Fruit fly (Drosophila melanogaster): ENCODE results near the gene CG12523.

CG12523 gene

DNA sequence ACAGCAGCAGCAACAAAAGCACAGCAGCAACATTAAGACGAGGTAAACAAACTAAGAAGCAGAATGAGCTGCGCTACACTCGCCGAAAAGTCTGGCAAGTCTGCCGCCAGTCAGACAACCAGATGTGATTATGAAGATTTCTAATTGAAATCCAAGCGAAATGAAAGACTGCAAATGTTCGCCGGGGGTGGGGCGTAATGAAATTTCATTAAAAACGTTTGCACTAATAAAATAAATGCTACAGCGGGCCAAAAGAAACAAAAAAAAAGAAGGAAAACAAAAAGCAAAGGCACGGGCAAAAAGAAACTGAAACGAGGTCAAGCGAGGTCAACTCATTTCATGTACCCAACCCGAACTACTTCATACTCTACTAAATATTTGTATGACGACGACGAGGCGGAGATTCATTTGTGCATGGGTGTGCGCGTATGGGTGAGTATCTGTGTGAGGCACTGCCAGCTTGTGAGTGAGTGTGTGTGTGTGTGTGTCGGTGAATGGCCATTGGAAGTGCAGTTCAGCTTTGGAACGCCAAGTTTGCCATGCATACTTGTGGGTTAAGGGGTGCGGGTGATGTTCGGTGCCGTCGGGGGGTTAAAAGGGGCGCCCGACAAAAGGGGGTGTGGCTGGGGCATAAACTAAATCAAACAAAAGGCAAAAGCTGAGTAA is 34.4 kb upstream of the CG12523 start (continued):
- TF ChIP-seq Hr78 (GFP tag; optimal IDR thresholded peaks at IDR 0.05): peak in 1 of 2 experiments; percentile 95
- peak; percentile 71 for TF ChIP-seq ci (GFP tag; IDR thresholded peaks at IDR 0.05)
- no peak for TF ChIP-seq Sry-δ (GFP tag; optimal IDR thresholded peaks at IDR 0.05)
- TF ChIP-seq Hr39 (optimal IDR thresholded peaks at IDR 0.05): no peak
- peak; percentile 9 for TF ChIP-seq CG3065 (GFP tag; optimal IDR thresholded peaks at IDR 0.05)
- TF ChIP-seq Doc3 (GFP tag; IDR thresholded peaks at IDR 0.05; ENCODE audit: partially characterized antibody): no peak
- peak; percentile 17; the same call in 1 of the 2 replicates for TF ChIP-seq vvl (GFP tag; IDR thresholded peaks at IDR 0.05)
- no peak for TF ChIP-seq CG6765 (GFP tag; optimal IDR thresholded peaks at IDR 0.05)
- TF ChIP-seq Dad (GFP tag; optimal IDR thresholded peaks at IDR 0.05): no peak
- TF ChIP-seq CG18764 (GFP tag; optimal IDR thresholded peaks at IDR 0.05): no peak
- TF ChIP-seq CG3726 (GFP tag; IDR thresholded peaks at IDR 0.05): no peak; the same call in 2 of the 3 replicates
- no peak for TF ChIP-seq tll (GFP tag; optimal IDR thresholded peaks at IDR 0.05)
- TF ChIP-seq CG15479 (GFP tag; optimal IDR thresholded peaks at IDR 0.05): no peak
- TF ChIP-seq ken (GFP tag; IDR thresholded peaks at IDR 0.05): no peak
- TF ChIP-seq CG13287 (GFP tag; IDR thresholded peaks at IDR 0.05; ENCODE audit: partially characterized antibody): no peak
- no peak for TF ChIP-seq D (optimal IDR thresholded peaks at IDR 0.05)
- TF ChIP-seq D (GFP tag; optimal IDR thresholded peaks at IDR 0.05): no peak
- no peak for TF ChIP-seq H15 (GFP tag; IDR thresholded peaks at IDR 0.05)
- no peak for TF ChIP-seq pzg (GFP tag; optimal IDR thresholded peaks at IDR 0.05)
- TF ChIP-seq CG4707 (GFP tag; optimal IDR thresholded peaks at IDR 0.05): no peak
- no peak for TF ChIP-seq CG8089 (GFP tag; optimal IDR thresholded peaks at IDR 0.05)
- no peak for TF ChIP-seq nom (GFP tag; optimal IDR thresholded peaks at IDR 0.05)
- no peak for TF ChIP-seq cato (GFP tag; optimal IDR thresholded peaks at IDR 0.05; ENCODE audit: borderline replicate concordance)
- no peak for TF ChIP-seq Ets65A (GFP tag)
- no peak for TF ChIP-seq jumu (GFP tag; optimal IDR thresholded peaks at IDR 0.05)
- peak; percentile 64; the same call in 1 of the 3 replicates for TF ChIP-seq z (GFP tag; IDR thresholded peaks at IDR 0.05)
- TF ChIP-seq Jarid2 (GFP tag; optimal IDR thresholded peaks at IDR 0.05): no peak
- no peak for TF ChIP-seq Doc2 (GFP tag; IDR thresholded peaks at IDR 0.05)
- no peak for TF ChIP-seq CG2889 (GFP tag; IDR thresholded peaks at IDR 0.05)
- TF ChIP-seq chinmo (GFP tag; IDR thresholded peaks at IDR 0.05; ENCODE audit: partially characterized antibody): 0 out of 4 replicates have a peak, but pooled peaks have one; percentile 31
- peak; percentile 6; the same call in 1 of the 2 replicates for TF ChIP-seq Drgx (GFP tag; IDR thresholded peaks at IDR 0.05)
- no peak for TF ChIP-seq CG10267 (tag; optimal IDR thresholded peaks at IDR 0.05)
- no peak for TF ChIP-seq aop (GFP tag; IDR thresholded peaks at IDR 0.05)

DNA sequence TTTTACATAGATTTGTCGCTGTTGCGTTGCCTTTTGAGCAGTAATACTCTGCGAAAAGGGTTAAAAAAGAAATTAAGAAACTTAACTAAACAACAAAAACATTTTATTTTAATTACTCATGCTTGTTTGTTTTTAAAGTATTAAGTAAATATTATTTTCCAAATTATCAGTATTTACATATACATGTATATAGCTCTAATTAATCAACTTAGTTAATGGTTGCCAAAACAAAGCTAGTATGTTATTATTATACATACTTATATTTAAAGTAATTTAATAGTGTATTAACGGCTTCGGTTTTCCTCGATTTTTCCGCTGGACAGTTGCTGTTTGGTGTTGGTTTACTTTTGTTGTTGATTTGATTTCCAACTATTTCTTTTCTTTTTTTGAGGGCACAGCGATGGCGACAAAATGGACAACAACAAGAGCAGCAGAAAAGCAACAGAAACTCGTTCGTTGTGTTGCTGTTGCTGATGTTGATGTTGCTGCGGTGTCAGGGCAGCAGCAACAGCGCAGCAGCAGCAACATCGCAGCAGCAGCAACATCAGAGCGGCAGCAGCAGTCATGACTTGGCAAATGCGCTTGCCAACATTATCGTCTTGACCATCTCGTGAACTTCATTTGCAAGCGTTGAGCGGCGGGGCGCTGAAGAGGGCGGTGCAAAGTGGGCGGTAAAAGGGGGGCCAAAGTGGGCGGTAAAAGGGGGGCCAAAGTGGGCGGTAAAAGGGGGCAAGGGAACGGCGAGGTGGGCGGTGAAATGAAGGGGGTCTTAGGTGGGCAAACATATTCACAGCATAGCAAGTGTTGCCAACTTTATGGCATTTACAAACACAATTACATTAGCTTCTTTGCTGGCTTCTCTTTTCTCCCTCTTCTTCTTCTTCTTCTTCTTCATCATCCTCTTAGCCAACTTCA is 33.6 kb upstream of the CG12523 start:
- TF ChIP-seq Rx (GFP tag; IDR thresholded peaks at IDR 0.05) (no peak), NFAT (GFP tag; IDR thresholded peaks at IDR 0.05) (no peak), CG17361 (GFP tag; IDR thresholded peaks at IDR 0.05) (peak; percentile 84), D (optimal IDR thresholded peaks at IDR 0.05) (no peak), D (GFP tag; optimal IDR thresholded peaks at IDR 0.05) (peak; percentile 10), CG9437 (GFP tag; optimal IDR thresholded peaks at IDR 0.05) (peak; percentile 50), chm (GFP tag; IDR thresholded peaks at IDR 0.05) (peak; percentile 28; the same call in 1 of the 2 replicates), CG1233 (GFP tag; optimal IDR thresholded peaks at IDR 0.05) (no peak), Hr51 (GFP tag; optimal IDR thresholded peaks at IDR 0.05) (peak in 1 of 2 experiments; percentile 83), p53 (GFP tag; optimal IDR thresholded peaks at IDR 0.05) (no peak), CG1529 (GFP tag; optimal IDR thresholded peaks at IDR 0.05) (peak; percentile 27), peb (GFP tag; IDR thresholded peaks at IDR 0.05) (no peak), tgo (GFP tag; IDR thresholded peaks at IDR 0.05) (no peak), gsb-n (tag; optimal IDR thresholded peaks at IDR 0.05) (peak; percentile 69), salm (tag; optimal IDR thresholded peaks at IDR 0.05) (peak; percentile 24), CG6654 (GFP tag; optimal IDR thresholded peaks at IDR 0.05) (peak; percentile 21), CG13424 (tag; optimal IDR thresholded peaks at IDR 0.05) (peak; percentile 71), Mes4 (GFP tag; optimal IDR thresholded peaks at IDR 0.05) (no peak)
